Worm (Caenorhabditis elegans) whole organism, L1 larva: ENCODE data around the gene sdz-27.

Source experiments
- Y116A8C.19 ChIP-seq: sonication (generic microtip); optimal IDR thresholded peaks from 2 replicates; lab custom pipeline; 2016; ENCODE audit warnings: missing compliant biosample characterization, missing genetic modification characterization, borderline replicate concordance
- blmp-1 ChIP-seq: fragments of 150-350 bp; optimal IDR thresholded peaks from 2 replicates; lab custom pipeline; 2014; ENCODE audit warnings: missing biosample characterization, missing genetic modification characterization
- ces-1 ChIP-seq: fragments of 150-350 bp; optimal IDR thresholded peaks from 2 replicates; lab custom pipeline; 2014; ENCODE audit warnings: missing biosample characterization, missing genetic modification reagents, missing genetic modification characterization
- dpl-1 ChIP-seq, 3 experiments: fragments of 150-350 bp in 2 of 3; sonication (generic microtip) in 1 of 3; optimal IDR thresholded peaks; 2 replicates each; lab custom pipeline; 2014 to 2017; ENCODE audit warnings: missing biosample characterization in 3 of 3, missing genetic modification characterization in 3 of 3, missing genetic modification reagents in 3 of 3
- efl-1 ChIP-seq, 4 experiments: fragments of 150-350 bp; optimal IDR thresholded peaks in 3 of 4; peaks in 1 of 4; 1 replicate in 1 of 4; 2 replicates in 3 of 4; lab custom pipeline; 2014; ENCODE audit warnings: missing biosample characterization in 2 of 4, missing genetic modification characterization in 2 of 4, missing genetic modification reagents in 2 of 4
- efl-3 ChIP-seq: fragments of 200-800 bp; sonication (Bioruptor generic); optimal IDR thresholded peaks from 2 replicates; lab custom pipeline; 2018; ENCODE audit warnings: mild to moderate bottlenecking, missing genetic modification characterization, missing compliant biosample characterization
- egl-13 ChIP-seq: sonication (generic microtip); optimal IDR thresholded peaks from 2 replicates; lab custom pipeline; 2016; ENCODE audit warnings: missing genotype, missing genetic modification reagents, missing genetic modification characterization, missing compliant biosample characterization
- elt-3 ChIP-seq, 6 experiments: fragments of 150-350 bp in 1 of 6; sonication (generic microtip); optimal IDR thresholded peaks; 2 replicates each; lab custom pipeline; 2017 to 2018; ENCODE audit warnings: missing biosample characterization in 6 of 6, missing genetic modification characterization in 6 of 6, inconsistent platforms in 1 of 6
- ets-5 ChIP-seq: fragments of 200-800 bp; sonication (Bioruptor generic); IDR thresholded peaks from 2 replicates; pipeline ENCODE4 v1.3.6; 2022; ENCODE audit warnings: missing genetic modification characterization, missing compliant biosample characterization
- fkh-10 ChIP-seq: sonication (generic microtip); optimal IDR thresholded peaks from 2 replicates; lab custom pipeline; 2017; ENCODE audit warnings: missing biosample characterization, missing genetic modification reagents, missing genetic modification characterization
- hlh-17 ChIP-seq: fragments of 200-800 bp; sonication (Bioruptor generic); optimal IDR thresholded peaks from 2 replicates; lab custom pipeline; 2018; ENCODE audit warnings: missing genetic modification characterization, mild to moderate bottlenecking, missing compliant biosample characterization, moderate library complexity, borderline replicate concordance
- irx-1 ChIP-seq: sonication (generic microtip); optimal IDR thresholded peaks from 2 replicates; lab custom pipeline; 2016; ENCODE audit warnings: missing genetic modification characterization, missing compliant biosample characterization
- jun-1 ChIP-seq: fragments of 150-350 bp; optimal IDR thresholded peaks from 2 replicates; lab custom pipeline; 2014; ENCODE audit warnings: missing biosample characterization, missing genetic modification reagents, missing genetic modification characterization
- lin-14 ChIP-seq: fragments of 200-800 bp; sonication (Bioruptor generic); optimal IDR thresholded peaks from 2 replicates; lab custom pipeline; 2018; ENCODE audit warnings: mild to moderate bottlenecking, missing genetic modification characterization, moderate library complexity, missing compliant biosample characterization
- lin-15B ChIP-seq: fragments of 150-350 bp; sonication (generic microtip); optimal IDR thresholded peaks from 3 replicates; lab custom pipeline; 2014; ENCODE audit warnings: missing biosample characterization, missing genetic modification characterization
- lin-35 ChIP-seq, 2 experiments: fragments of 150-350 bp; optimal IDR thresholded peaks; 2 replicates each; lab custom pipeline; 2014; ENCODE audit warnings: missing biosample characterization in 2 of 2, missing genetic modification characterization in 2 of 2, missing genetic modification reagents in 2 of 2
- lir-3 ChIP-seq: sonication (generic microtip); optimal IDR thresholded peaks from 2 replicates; lab custom pipeline; 2016; ENCODE audit warnings: mild to moderate bottlenecking, missing genetic modification characterization, moderate library complexity, missing compliant biosample characterization; ENCODE audit not compliant: poor library complexity
- mab-9 ChIP-seq: fragments of 200-800 bp; sonication (Bioruptor generic); IDR thresholded peaks from 2 replicates; pipeline ENCODE4 v1.3.6; 2022; ENCODE audit warnings: missing genetic modification reagents, missing genetic modification characterization, missing compliant biosample characterization
- mef-2 ChIP-seq: fragments of 150-350 bp; optimal IDR thresholded peaks from 2 replicates; lab custom pipeline; 2014; ENCODE audit warnings: missing biosample characterization, missing genetic modification characterization
- mep-1 ChIP-seq: fragments of 150-350 bp; optimal IDR thresholded peaks from 2 replicates; lab custom pipeline; 2014; ENCODE audit warnings: missing biosample characterization, missing genetic modification characterization
- nhr-12 ChIP-seq: sonication (generic microtip); optimal IDR thresholded peaks from 2 replicates; lab custom pipeline; 2017; ENCODE audit warnings: missing biosample characterization, missing genetic modification characterization
- nhr-19 ChIP-seq: fragments of 200-800 bp; sonication (Bioruptor generic); conservative IDR thresholded peaks from 2 replicates; pipeline ENCODE4 v1.3.6; 2022; ENCODE audit warnings: missing genetic modification characterization, missing compliant biosample characterization
- nhr-20 ChIP-seq: sonication (generic microtip); optimal IDR thresholded peaks from 2 replicates; lab custom pipeline; 2016; ENCODE audit warnings: mild to moderate bottlenecking, missing genetic modification characterization, missing compliant biosample characterization
- nhr-28 ChIP-seq: fragments of 150-350 bp; optimal IDR thresholded peaks from 2 replicates; lab custom pipeline; 2014; ENCODE audit warnings: missing biosample characterization, missing genetic modification characterization
- nhr-71 ChIP-seq: sonication (generic microtip); optimal IDR thresholded peaks from 2 replicates; lab custom pipeline; 2016; ENCODE audit warnings: mild to moderate bottlenecking, missing genetic modification characterization, moderate library complexity, missing compliant biosample characterization
- pag-3 ChIP-seq: sonication (generic microtip); optimal IDR thresholded peaks from 2 replicates; lab custom pipeline; 2017; ENCODE audit warnings: missing genetic modification characterization, mild to moderate bottlenecking, missing compliant biosample characterization, antibody characterized with exemption, borderline replicate concordance; ENCODE audit not compliant: insufficient read depth
- rnt-1 ChIP-seq: sonication (generic microtip); optimal IDR thresholded peaks from 2 replicates; lab custom pipeline; 2016; ENCODE audit warnings: mild to moderate bottlenecking, missing genetic modification characterization, moderate library complexity, missing compliant biosample characterization
- tbx-2 ChIP-seq: sonication (generic microtip); optimal IDR thresholded peaks from 2 replicates; lab custom pipeline; 2016; ENCODE audit warnings: missing genetic modification characterization, missing compliant biosample characterization
- unc-62 ChIP-seq: fragments of 150-350 bp; optimal IDR thresholded peaks from 2 replicates; lab custom pipeline; 2014; ENCODE audit warnings: missing biosample characterization, missing genetic modification reagents, missing genetic modification characterization
- vab-15 ChIP-seq: sonication (generic microtip); optimal IDR thresholded peaks from 2 replicates; lab custom pipeline; 2017; ENCODE audit warnings: missing genotype, mild to moderate bottlenecking, missing genetic modification characterization, missing compliant biosample characterization
- xbp-1 ChIP-seq: sonication (generic microtip); optimal IDR thresholded peaks from 2 replicates; lab custom pipeline; 2016; ENCODE audit warnings: missing genetic modification characterization, missing compliant biosample characterization
- ztf-4 ChIP-seq: fragments of 150-350 bp; optimal IDR thresholded peaks from 2 replicates; lab custom pipeline; 2014; ENCODE audit warnings: missing biosample characterization, missing genetic modification characterization

The sdz-27 gene

ce11 chrIV:11229013-11229412, 42.2 kb downstream of the sdz-27 start:
- TF ChIP-seq lin-35 (GFP tag; optimal IDR thresholded peaks at IDR 0.05; lab: Kevin White, UChicago), result no peak
- no peak for TF ChIP-seq efl-1 (optimal IDR thresholded peaks at IDR 0.05; lab: Kevin White, UChicago)
- TF ChIP-seq efl-1 (GFP tag; optimal IDR thresholded peaks at IDR 0.05 in 1 of 2; lab: Kevin White, UChicago), result peak in 1 of 2 experiments; percentile 78

DNA sequence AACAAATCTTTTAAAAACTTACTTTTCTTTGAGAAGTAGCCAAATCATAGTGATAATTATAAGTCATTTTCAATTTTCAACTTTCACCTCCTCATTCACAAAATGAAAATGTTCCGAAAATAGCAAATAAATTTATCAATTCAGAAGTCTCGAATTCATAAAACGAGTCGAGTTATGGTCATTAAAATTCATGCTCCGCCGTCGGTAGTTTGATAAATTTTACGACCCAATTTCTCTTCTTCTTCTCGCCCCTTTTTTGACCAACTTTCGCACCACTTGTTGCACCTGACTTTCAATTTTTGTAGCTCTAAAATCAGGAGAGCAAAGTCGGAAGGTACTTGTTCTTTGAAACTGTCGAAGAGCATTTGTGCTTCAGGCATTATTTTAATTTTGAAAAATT, 43.2 kb downstream of the sdz-27 start, which contains the start of gene best-7:
Gene best-7, minus strand, starts transcription at position 239 of the 400 bp plus-strand sequence.
- TF ChIP-seq ces-1 (GFP tag; lab: Kevin White, UChicago), result no peak
- TF ChIP-seq egl-13 (tag; lab: Kevin White, UChicago), result no peak
- no peak for TF ChIP-seq dpl-1 (GFP tag; optimal IDR thresholded peaks at IDR 0.05; lab: Kevin White, UChicago)
- no peak for TF ChIP-seq mep-1 (tag; lab: Kevin White, UChicago)
- no peak for TF ChIP-seq irx-1 (tag; lab: Kevin White, UChicago)
- no peak for TF ChIP-seq tbx-2 (tag; lab: Kevin White, UChicago)
- no peak for TF ChIP-seq lir-3 (tag; lab: Kevin White, UChicago)
- TF ChIP-seq mef-2 (tag; lab: Kevin White, UChicago), result no peak
- no peak for TF ChIP-seq unc-62
- TF ChIP-seq mab-9 (GFP tag; lab: Robert Waterston, UW), result no peak
- TF ChIP-seq pag-3 (tag; lab: Kevin White, UChicago), result no peak

ce11 chrIV:11231376-11231775, 44.5 kb downstream of the sdz-27 start:
- TF ChIP-seq rnt-1, result no peak
- no peak for TF ChIP-seq nhr-71
- no peak for TF ChIP-seq efl-3 (GFP tag; lab: Kevin White, UChicago)
- TF ChIP-seq Y116A8C.19 (tag; lab: Kevin White, UChicago), result no peak
- TF ChIP-seq ztf-4 (tag; lab: Kevin White, UChicago), result no peak
- no peak for TF ChIP-seq hlh-17 (GFP tag; lab: Kevin White, UChicago)
- TF ChIP-seq nhr-19 (GFP tag; lab: Robert Waterston, UW), result no peak
- TF ChIP-seq fkh-10, result no peak
- TF ChIP-seq nhr-20 (tag; lab: Kevin White, UChicago), result no peak
- no peak for TF ChIP-seq unc-62
- TF ChIP-seq ets-5 (GFP tag; lab: Robert Waterston, UW), result no peak
- no peak for TF ChIP-seq tbx-2 (tag; lab: Kevin White, UChicago)
- no peak for TF ChIP-seq jun-1 (tag; lab: Kevin White, UChicago)
- no peak for TF ChIP-seq mep-1 (tag; lab: Kevin White, UChicago)
- no peak for TF ChIP-seq vab-15 (tag; lab: Kevin White, UChicago)
- TF ChIP-seq blmp-1 (tag; lab: Kevin White, UChicago), result no peak
- TF ChIP-seq nhr-28 (tag; lab: Kevin White, UChicago), result no peak
- no peak for TF ChIP-seq elt-3 (tag; optimal IDR thresholded peaks at IDR 0.05; lab: Kevin White, UChicago)

DNA sequence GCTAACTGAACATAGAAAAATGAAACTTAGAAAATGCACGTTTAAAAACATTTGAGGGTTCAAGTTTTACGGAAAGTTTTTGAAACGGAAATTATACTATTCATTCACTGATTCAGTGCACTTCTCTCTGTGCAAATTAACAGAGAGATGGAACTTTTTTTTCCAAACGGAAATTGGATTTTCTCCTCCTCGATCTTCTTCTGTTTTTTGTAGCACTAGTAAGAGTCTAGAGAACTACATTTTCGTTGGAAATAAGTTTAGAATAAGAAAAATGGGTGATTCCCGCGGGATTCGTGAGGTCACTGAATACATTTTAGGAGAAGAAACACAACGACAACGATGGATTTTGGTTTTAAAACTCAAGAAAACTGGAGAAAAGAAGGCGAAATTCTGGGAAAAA, 48.9 kb downstream of the sdz-27 start:
- TF ChIP-seq nhr-12 (tag; lab: Kevin White, UChicago), result no peak
- no peak for TF ChIP-seq xbp-1 (tag; lab: Kevin White, UChicago)
- TF ChIP-seq lin-15B, result no peak
- TF ChIP-seq lin-14 (GFP tag; lab: Kevin White, UChicago), result peak; percentile 49
